Fruit fly (Drosophila melanogaster): ENCODE results near the gene asl.

The asl gene

DNA sequence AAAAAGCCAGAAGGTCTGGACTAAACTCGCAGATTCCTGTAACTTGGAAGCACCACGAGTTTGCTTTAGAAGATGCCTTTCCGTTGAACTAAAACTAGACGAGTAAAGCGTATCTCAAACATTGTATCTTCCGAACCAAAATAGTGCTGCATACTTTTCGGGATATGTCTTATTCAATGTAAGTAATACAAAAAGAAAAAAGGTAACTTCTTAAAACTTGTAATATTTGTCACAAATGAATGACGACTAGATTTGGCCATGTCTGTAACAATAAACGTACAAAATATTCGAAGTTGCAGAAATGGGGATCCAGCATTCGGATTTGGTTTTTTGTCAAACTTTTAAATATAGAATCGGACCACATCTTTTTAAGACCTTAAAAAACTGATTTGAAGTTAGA is 11.5 kb downstream of the asl start:
- TF ChIP-seq Myc (optimal IDR thresholded peaks at IDR 0.05) = peak; percentile 31
- peak; percentile 3 for TF ChIP-seq N (GFP tag; optimal IDR thresholded peaks at IDR 0.05)
- no peak for TF ChIP-seq HLH106 (tag; optimal IDR thresholded peaks at IDR 0.05)

DNA sequence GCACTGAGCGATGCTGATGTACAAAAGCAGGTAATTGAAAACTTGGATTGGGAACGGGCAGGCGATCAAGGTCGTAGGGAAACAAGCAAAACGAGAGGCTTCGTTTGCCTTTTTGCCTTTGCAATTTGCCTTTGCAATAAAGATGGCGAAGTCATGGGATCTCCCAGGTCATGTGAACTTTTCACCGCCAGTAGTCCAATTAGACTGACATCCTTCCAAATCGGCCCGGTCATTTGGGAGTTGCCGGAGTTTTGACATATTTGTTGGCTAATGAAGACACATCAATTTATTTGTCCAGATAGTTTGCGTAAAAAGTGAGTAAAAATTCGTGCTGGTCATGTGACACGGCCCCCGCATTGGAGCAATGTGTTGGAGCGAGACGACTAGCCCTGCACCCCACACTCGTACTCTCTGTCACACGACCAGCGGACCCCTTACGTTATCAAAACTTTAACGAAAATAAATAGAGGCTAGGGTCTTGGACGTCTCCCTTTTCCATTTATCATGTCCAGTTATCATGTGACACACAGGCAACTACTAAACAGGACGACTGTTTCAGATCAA is 14.3 kb downstream of the asl start:
- no peak for TF ChIP-seq Rel (GFP tag; optimal IDR thresholded peaks at IDR 0.05)
- peak; percentile 44 for TF ChIP-seq Rel (tag; optimal IDR thresholded peaks at IDR 0.05)
- TF ChIP-seq Dif (GFP tag; optimal IDR thresholded peaks at IDR 0.05; ENCODE audit: partially characterized antibody) = no peak

DNA sequence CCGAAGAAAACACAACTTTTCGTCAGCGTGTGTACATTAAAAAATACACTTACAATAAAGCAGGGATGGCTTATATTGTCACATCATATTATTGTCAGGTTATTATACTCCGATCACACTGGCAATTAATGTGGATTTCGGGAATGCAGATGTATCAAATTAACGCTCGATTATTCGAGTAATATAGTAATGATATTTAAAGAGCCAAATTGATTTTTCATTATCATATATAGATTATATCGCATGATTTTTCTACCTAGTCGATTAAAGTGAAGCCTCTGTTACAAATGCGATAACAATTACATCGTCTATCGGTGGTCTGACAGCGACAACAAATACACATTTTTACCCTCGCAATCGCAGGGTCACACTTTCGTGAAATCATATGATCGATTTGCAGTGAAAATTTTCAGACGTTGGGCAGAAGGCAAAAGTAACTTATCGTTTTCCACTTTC is 14.9 kb downstream of the asl start, which contains the start of the genes noi and Vha26:
noi (minus strand) TSS at position 62 of the 456 bp plus-strand sequence.
Vha26 (plus strand) TSS at position 366 of the 456 bp plus-strand sequence.
- TF ChIP-seq Mio (GFP tag; optimal IDR thresholded peaks at IDR 0.05) = no peak
- no peak for TF ChIP-seq h (GFP tag; optimal IDR thresholded peaks at IDR 0.05)
- TF ChIP-seq Sp1 (GFP tag; optimal IDR thresholded peaks at IDR 0.05) = peak; percentile 19
- TF ChIP-seq N (GFP tag; optimal IDR thresholded peaks at IDR 0.05) = peak; percentile 96
- no peak for TF ChIP-seq usp (GFP tag; optimal IDR thresholded peaks at IDR 0.05)
- no peak for TF ChIP-seq Dif (GFP tag; optimal IDR thresholded peaks at IDR 0.05; ENCODE audit: partially characterized antibody)
- TF ChIP-seq jim (GFP tag; optimal IDR thresholded peaks at IDR 0.05) = no peak
- TF ChIP-seq pan (optimal IDR thresholded peaks at IDR 0.05) = no peak
- no peak for TF ChIP-seq sage (GFP tag; optimal IDR thresholded peaks at IDR 0.05)
- TF ChIP-seq woc (GFP tag; optimal IDR thresholded peaks at IDR 0.05) = peak; percentile 61
- peak; percentile 60 for TF ChIP-seq HLH106 (tag; optimal IDR thresholded peaks at IDR 0.05)
- TF ChIP-seq tai (GFP tag; optimal IDR thresholded peaks at IDR 0.05) = no peak
- no peak for TF ChIP-seq Jra (GFP tag; optimal IDR thresholded peaks at IDR 0.05)
- no peak for TF ChIP-seq Rel (GFP tag; optimal IDR thresholded peaks at IDR 0.05)
- TF ChIP-seq Rel (tag; optimal IDR thresholded peaks at IDR 0.05) = peak; percentile 24
- no peak for TF ChIP-seq brk (GFP tag; optimal IDR thresholded peaks at IDR 0.05)
- TF ChIP-seq fru (GFP tag; optimal IDR thresholded peaks at IDR 0.05) = no peak
- TF ChIP-seq ey (GFP tag; optimal IDR thresholded peaks at IDR 0.05) = peak; percentile 22
- peak; percentile 10 for TF ChIP-seq Abd-B (GFP tag; optimal IDR thresholded peaks at IDR 0.05)
- TF ChIP-seq OdsH (GFP tag; optimal IDR thresholded peaks at IDR 0.05) = no peak
- TF ChIP-seq Vsx2 (GFP tag; optimal IDR thresholded peaks at IDR 0.05; ENCODE audit: partially characterized antibody) = no peak
- no peak for TF ChIP-seq dsf (GFP tag; optimal IDR thresholded peaks at IDR 0.05; ENCODE audit: borderline replicate concordance)
- TF ChIP-seq CG9705 (GFP tag; optimal IDR thresholded peaks at IDR 0.05) = peak; percentile 35
- peak; percentile 17 for TF ChIP-seq sv (GFP tag; optimal IDR thresholded peaks at IDR 0.05)
- TF ChIP-seq CG32264 (GFP tag; optimal IDR thresholded peaks at IDR 0.05) = peak; percentile 4
- TF ChIP-seq lola (GFP tag; optimal IDR thresholded peaks at IDR 0.05) = no peak
- no peak for TF ChIP-seq Hr83 (GFP tag; optimal IDR thresholded peaks at IDR 0.05; ENCODE audit: poor library complexity, severe bottlenecking)
- no peak for TF ChIP-seq Dfd (GFP tag; optimal IDR thresholded peaks at IDR 0.05)
- no peak for TF ChIP-seq CrebA (GFP tag; optimal IDR thresholded peaks at IDR 0.05; ENCODE audit: borderline replicate concordance)
- no peak for TF ChIP-seq GATAd (GFP tag; optimal IDR thresholded peaks at IDR 0.05)
- TF ChIP-seq foxo (GFP tag; optimal IDR thresholded peaks at IDR 0.05) = peak in 1 of 2 experiments; percentile 25
- peak; percentile 80 for TF ChIP-seq Hr78 (GFP tag; optimal IDR thresholded peaks at IDR 0.05)
- TF ChIP-seq dl (GFP tag; optimal IDR thresholded peaks at IDR 0.05; ENCODE audit: insufficient read depth in 1 of 2, partially characterized antibody in 2 of 2) = no peak
- no peak for TF ChIP-seq br (GFP tag; optimal IDR thresholded peaks at IDR 0.05)
- TF ChIP-seq Myc (optimal IDR thresholded peaks at IDR 0.05) = no peak
- TF ChIP-seq dmrt93B (GFP tag; optimal IDR thresholded peaks at IDR 0.05) = no peak
- peak; percentile 12 for TF ChIP-seq rgr (GFP tag; optimal IDR thresholded peaks at IDR 0.05)
- TF ChIP-seq psq (GFP tag; optimal IDR thresholded peaks at IDR 0.05) = peak; percentile 17
- TF ChIP-seq Hnf4 (GFP tag; optimal IDR thresholded peaks at IDR 0.05) = no peak
